Fruit fly (Drosophila melanogaster) whole organism, embryonic: ENCODE data around the gene Pits.

Experiments
- CG11456 ChIP-seq: fragments of 200-800 bp; sonication (Bioruptor generic); IDR thresholded peaks from 3 replicates; pipeline ENCODE4 v1.3.6; 2022; ENCODE audit warnings: missing biosample characterization, missing genetic modification characterization
- CG11504 ChIP-seq: fragments of 200-800 bp; sonication (Bioruptor generic); optimal IDR thresholded peaks from 3 replicates; lab custom pipeline; 2019; ENCODE audit warnings: missing biosample characterization, mild to moderate bottlenecking, missing genetic modification characterization, moderate library complexity
- CG11696 ChIP-seq: fragments of 200-800 bp; sonication (Bioruptor generic); IDR thresholded peaks from 2 replicates; pipeline ENCODE4 v1.3.6; 2022; ENCODE audit warnings: missing biosample characterization, missing genetic modification characterization
- CG13894 ChIP-seq: fragments of 200-800 bp; sonication (Bioruptor generic); optimal IDR thresholded peaks from 3 replicates; lab custom pipeline; 2018; ENCODE audit warnings: missing biosample characterization, mild to moderate bottlenecking, missing genetic modification characterization, moderate library complexity
- CG14014 ChIP-seq: fragments of 200-800 bp; sonication (Bioruptor generic); IDR thresholded peaks from 2 replicates; pipeline ENCODE4 v1.3.6; 2022; ENCODE audit warnings: missing biosample characterization, missing genetic modification characterization
- CG14860 ChIP-seq: fragments of 200-800 bp; sonication (Bioruptor generic); IDR thresholded peaks from 3 replicates; pipeline ENCODE4 v1.3.6; 2022; ENCODE audit warnings: missing biosample characterization, missing genetic modification characterization; ENCODE audit not compliant: partially characterized antibody
- CG15479 ChIP-seq: fragments of 200-800 bp; sonication (Bioruptor generic); optimal IDR thresholded peaks from 3 replicates; lab custom pipeline; 2019; ENCODE audit warnings: missing biosample characterization, mild to moderate bottlenecking, missing genetic modification characterization, moderate library complexity
- CG15514 ChIP-seq: fragments of 200-800 bp; sonication (Bioruptor generic); optimal IDR thresholded peaks from 3 replicates; lab custom pipeline; 2017; ENCODE audit warnings: missing biosample characterization, missing genetic modification characterization, mild to moderate bottlenecking, moderate library complexity, missing genetic modification reagents
- CG17385 ChIP-seq: fragments of 200-800 bp; sonication (Bioruptor generic); optimal IDR thresholded peaks from 3 replicates; lab custom pipeline; 2018; ENCODE audit warnings: missing biosample characterization, mild to moderate bottlenecking, missing genetic modification characterization
- CG1832 ChIP-seq: fragments of 200-800 bp; sonication (Bioruptor generic); optimal IDR thresholded peaks from 2 replicates; lab custom pipeline; 2017; ENCODE audit warnings: missing biosample characterization, mild to moderate bottlenecking, missing genetic modification characterization, inconsistent platforms
- CG18476 ChIP-seq: fragments of 200-800 bp; sonication (Bioruptor generic); optimal IDR thresholded peaks from 2 replicates; lab custom pipeline; 2016; ENCODE audit warnings: missing biosample characterization, mild to moderate bottlenecking, missing genetic modification characterization
- CG2712 ChIP-seq: fragments of 200-800 bp; optimal IDR thresholded peaks from 3 replicates; lab custom pipeline; 2019; ENCODE audit warnings: missing biosample characterization, mild to moderate bottlenecking, missing genetic modification characterization, moderate library complexity
- CG30403 ChIP-seq: fragments of 200-800 bp; sonication (Bioruptor generic); optimal IDR thresholded peaks from 3 replicates; lab custom pipeline; 2016; ENCODE audit warnings: missing biosample characterization, missing genetic modification characterization
- CG3847 ChIP-seq: fragments of 200-800 bp; sonication (Bioruptor generic); IDR thresholded peaks from 2 replicates; pipeline ENCODE4 v1.3.6; 2022; ENCODE audit warnings: missing biosample characterization, missing genetic modification characterization
- CG4617 ChIP-seq: fragments of 200-800 bp; sonication (Bioruptor generic); optimal IDR thresholded peaks from 3 replicates; lab custom pipeline; 2016; ENCODE audit warnings: missing biosample characterization, missing genetic modification characterization, borderline replicate concordance
- CG6791 ChIP-seq: fragments of 200-800 bp; sonication (Bioruptor generic); IDR thresholded peaks from 3 replicates; pipeline ENCODE4 v1.3.6; 2022; ENCODE audit warnings: missing biosample characterization, missing genetic modification characterization; ENCODE audit not compliant: partially characterized antibody
- CG8388 ChIP-seq: fragments of 200-800 bp; sonication (Bioruptor generic); optimal IDR thresholded peaks from 2 replicates; lab custom pipeline; 2019; ENCODE audit warnings: missing biosample characterization, mild to moderate bottlenecking, missing genetic modification characterization, moderate library complexity
- Deaf1 ChIP-seq: fragments of 200-800 bp; optimal IDR thresholded peaks from 3 replicates; lab custom pipeline; 2019; ENCODE audit warnings: missing biosample characterization, mild to moderate bottlenecking, missing genetic modification characterization, moderate library complexity
- Dip2 ChIP-seq: fragments of 200-800 bp; sonication (Bioruptor generic); IDR thresholded peaks from 2 replicates; pipeline ENCODE4 v1.3.6; 2022; ENCODE audit warnings: missing biosample characterization, missing genetic modification characterization
- Ets65A ChIP-seq: fragments of 200-800 bp; sonication (Bioruptor generic); peaks from one replicate; lab custom pipeline; 2016; ENCODE audit warnings: missing biosample characterization, missing genetic modification characterization
- Fer3 ChIP-seq: fragments of 200-800 bp; sonication (Bioruptor generic); optimal IDR thresholded peaks from 2 replicates; lab custom pipeline; 2018; ENCODE audit warnings: missing biosample characterization, mild to moderate bottlenecking, missing genetic modification characterization, moderate library complexity
- GATAe ChIP-seq: fragments of 200-800 bp; sonication (Bioruptor generic); conservative IDR thresholded peaks from 2 replicates; pipeline ENCODE4 v1.3.6; 2022; ENCODE audit warnings: missing biosample characterization, missing genetic modification characterization
- H15 ChIP-seq: fragments of 200-800 bp; sonication (Bioruptor generic); IDR thresholded peaks from 3 replicates; pipeline ENCODE4 v1.3.6; 2022; ENCODE audit warnings: missing biosample characterization, missing genetic modification characterization
- Hr39 ChIP-seq: fragments of >200 bp; optimal IDR thresholded peaks from 2 replicates; lab custom pipeline; 2017
- Med ChIP-seq: fragments of 200-800 bp; sonication (Bioruptor generic); peaks from one replicate; lab custom pipeline; 2016; ENCODE audit warnings: missing biosample characterization, missing genetic modification characterization, mild to moderate bottlenecking, inconsistent platforms, moderate library complexity
- Meics ChIP-seq: fragments of 200-800 bp; sonication (Bioruptor generic); optimal IDR thresholded peaks from 2 replicates; lab custom pipeline; 2017; ENCODE audit warnings: missing biosample characterization, mild to moderate bottlenecking, missing genetic modification characterization
- YL-1 ChIP-seq: fragments of 200-800 bp; sonication (Bioruptor generic); optimal IDR thresholded peaks from 3 replicates; lab custom pipeline; 2017; ENCODE audit warnings: missing biosample characterization, mild to moderate bottlenecking, missing genetic modification characterization
- cg ChIP-seq: fragments of 200-800 bp; sonication (Bioruptor generic); optimal IDR thresholded peaks from 3 replicates; lab custom pipeline; 2019; ENCODE audit warnings: missing biosample characterization, mild to moderate bottlenecking, missing genetic modification characterization, moderate library complexity
- dimm ChIP-seq: fragments of 200-800 bp; sonication (Bioruptor generic); IDR thresholded peaks from 2 replicates; pipeline ENCODE4 v1.3.6; 2022; ENCODE audit warnings: missing biosample characterization, missing genetic modification characterization
- ems ChIP-seq: fragments of 200-800 bp; sonication (Bioruptor generic); optimal IDR thresholded peaks from 3 replicates; lab custom pipeline; 2016; ENCODE audit warnings: missing biosample characterization, missing genetic modification characterization
- klu ChIP-seq: fragments of 200-800 bp; sonication (Bioruptor generic); IDR thresholded peaks from 2 replicates; pipeline ENCODE4 v1.3.6; 2022; ENCODE audit warnings: missing biosample characterization, missing genetic modification characterization
- kni ChIP-seq: fragments of 200-800 bp; sonication (Bioruptor generic); optimal IDR thresholded peaks from 3 replicates; lab custom pipeline; 2017; ENCODE audit warnings: mild to moderate bottlenecking, missing biosample characterization, missing genetic modification reagents, missing genetic modification characterization
- lab ChIP-seq: fragments of 200-800 bp; sonication (Bioruptor generic); optimal IDR thresholded peaks from 3 replicates; lab custom pipeline; 2017; ENCODE audit warnings: missing biosample characterization, missing genetic modification characterization, mild to moderate bottlenecking, moderate library complexity, missing genetic modification reagents
- lilli ChIP-seq: fragments of 200-800 bp; sonication (Bioruptor generic); optimal IDR thresholded peaks from 3 replicates; lab custom pipeline; 2016; ENCODE audit warnings: missing biosample characterization, missing genetic modification characterization
- nerfin-1 ChIP-seq: fragments of 200-800 bp; sonication (Bioruptor generic); optimal IDR thresholded peaks from 3 replicates; lab custom pipeline; 2019; ENCODE audit warnings: missing biosample characterization, mild to moderate bottlenecking, missing genetic modification characterization, moderate library complexity
- onecut ChIP-seq: fragments of 200-800 bp; sonication (Bioruptor generic); IDR thresholded peaks from 2 replicates; pipeline ENCODE4 v1.3.6; 2022; ENCODE audit warnings: missing biosample characterization, missing genetic modification characterization
- pan ChIP-seq, 4 experiments: fragments of >200 bp in 3 of 4; fragments of 200-800 bp in 1 of 4; sonication (Bioruptor generic) in 1 of 4; optimal IDR thresholded peaks in 3 of 4; IDR thresholded peaks in 1 of 4; 2 replicates each; pipeline versions ENCODE4 v1.3.6 to Lab custom; 2017 to 2022; ENCODE audit warnings: missing biosample characterization in 2 of 4, missing genetic modification characterization in 2 of 4, mixed read lengths in 1 of 4
- peb ChIP-seq: fragments of 200-800 bp; sonication (Bioruptor generic); IDR thresholded peaks from 2 replicates; pipeline ENCODE4 v1.3.6; 2022; ENCODE audit warnings: missing biosample characterization, missing genetic modification characterization
- run ChIP-seq: fragments of 200-800 bp; sonication (Bioruptor generic); optimal IDR thresholded peaks from 3 replicates; lab custom pipeline; 2018; ENCODE audit warnings: missing biosample characterization, mild to moderate bottlenecking, missing genetic modification characterization
- sens ChIP-seq: fragments of 200-800 bp; sonication (Bioruptor generic); peaks from one replicate; lab custom pipeline; 2016; ENCODE audit warnings: missing biosample characterization, missing genetic modification characterization
- sens-2 ChIP-seq: fragments of 200-800 bp; sonication (Bioruptor generic); IDR thresholded peaks from 2 replicates; pipeline ENCODE4 v1.3.6; 2022; ENCODE audit warnings: missing biosample characterization, missing genetic modification characterization
- so ChIP-seq: fragments of 200-800 bp; sonication (Bioruptor generic); IDR thresholded peaks from 3 replicates; pipeline ENCODE4 v1.3.6; 2022; ENCODE audit warnings: missing biosample characterization, missing genetic modification characterization
- sqz ChIP-seq: fragments of 200-800 bp; sonication (Bioruptor generic); optimal IDR thresholded peaks from 3 replicates; lab custom pipeline; 2018; ENCODE audit warnings: missing biosample characterization, mild to moderate bottlenecking, missing genetic modification characterization

The Pits gene

dm6 chrX:12583870-12584390 is 937 bp upstream of the Pits start (continued):
- TF ChIP-seq H15 (0 out of 3 replicates have a peak, but pooled peaks have one; percentile 8), CG2712 (tag; lab: Kevin White, UChicago) (peak; percentile 2), CG11696 (peak; percentile 61; the same call in 1 of the 2 replicates), Fer3 (tag; lab: Kevin White, UChicago) (peak; percentile 7), Deaf1 (tag; lab: Kevin White, UChicago) (peak; percentile 85), YL-1 (GFP tag; lab: Kevin White, UChicago) (no peak), cg (GFP tag; lab: Kevin White, UChicago) (peak; percentile 1), CG11504 (tag; lab: Kevin White, UChicago) (peak; percentile 21), klu (GFP tag; lab: Robert Waterston, UW) (no peak), CG3847 (GFP tag; lab: Robert Waterston, UW) (no peak), lab (peak; percentile 49), Med (GFP tag; lab: Kevin White, UChicago) (peak; percentile 67), onecut (GFP tag; lab: Robert Waterston, UW) (peak; percentile 96), CG8388 (GFP tag; lab: Kevin White, UChicago) (peak; percentile 47), CG14014 (peak; percentile 35; the same call in 1 of the 2 replicates), CG15479 (no peak), CG18476 (GFP tag; lab: Kevin White, UChicago) (peak; percentile 3), CG13894 (tag; lab: Kevin White, UChicago) (peak; percentile 25)

- TF ChIP-seq CG11456, result no peak
- peak; percentile 96 for TF ChIP-seq sqz (GFP tag; lab: Kevin White, UChicago)
- peak; percentile 89 for TF ChIP-seq Hr39 (lab: Kevin White, UChicago)
- TF ChIP-seq onecut (GFP tag; lab: Robert Waterston, UW), result peak; percentile 90
- TF ChIP-seq CG17385, result peak; percentile 98
- TF ChIP-seq CG30403 (GFP tag; lab: Kevin White, UChicago), result no peak
- peak; percentile 78 for TF ChIP-seq kni (GFP tag; lab: Kevin White, UChicago)
- TF ChIP-seq pan (optimal IDR thresholded peaks at IDR 0.05; lab: Kevin White, UChicago), result no peak
- no peak for TF ChIP-seq pan (GFP tag; optimal IDR thresholded peaks at IDR 0.05 in 1 of 2, IDR thresholded peaks at IDR 0.05 in 1 of 2)
- no peak for TF ChIP-seq run (tag; lab: Kevin White, UChicago)
Observed at dm6 chrX:12582661-12582983, 371 bp downstream of the Pits start.

dm6 chrX:12581894-12582293 is 1.1 kb downstream of the Pits start:
- TF ChIP-seq sens-2 (GFP tag; lab: Robert Waterston, UW) (no peak), so (GFP tag; lab: Robert Waterston, UW) (0 out of 3 replicates have a peak, but pooled peaks have one; percentile 16)

DNA sequence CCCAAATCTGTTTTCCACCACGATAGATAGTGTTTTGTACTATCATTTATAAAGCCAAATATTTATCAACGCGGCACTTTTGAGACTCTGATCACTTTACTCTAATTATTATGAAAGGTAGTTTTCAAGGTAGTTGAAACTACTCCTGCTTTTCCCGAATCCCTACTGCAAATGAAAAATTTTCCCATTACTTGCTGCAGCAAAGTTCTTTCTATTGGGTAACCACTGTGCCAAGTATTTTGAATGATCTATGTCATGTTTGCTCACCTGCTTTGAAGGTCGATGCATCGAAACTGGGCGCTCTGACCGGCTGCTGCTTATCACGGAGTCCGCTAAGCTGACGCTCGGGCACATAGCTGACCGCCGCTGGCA is 1.7 kb downstream of the Pits start:
- TF ChIP-seq sens (GFP tag; lab: Kevin White, UChicago) (peak; percentile 53), Dip2 (no peak), Ets65A (GFP tag; lab: Kevin White, UChicago) (peak; percentile 85)
- TF ChIP-seq, all 482 proteins: peak for 2

dm6 chrX:12580498-12581304 is 2.3 kb downstream of the Pits start:
- TF ChIP-seq CG4617 (GFP tag; lab: Kevin White, UChicago) (no peak), CG17385 (peak; percentile 80), CG6791 (GFP tag; lab: Robert Waterston, UW) (no peak), lilli (no peak), GATAe (GFP tag; lab: Robert Waterston, UW) (peak; percentile 95), nerfin-1 (tag; lab: Kevin White, UChicago) (peak; percentile 43), CG15514 (GFP tag; lab: Kevin White, UChicago) (peak; percentile 1), CG1832 (GFP tag; lab: Kevin White, UChicago) (peak; percentile 68), ems (GFP tag; lab: Kevin White, UChicago) (no peak), Meics (GFP tag; lab: Kevin White, UChicago) (peak; percentile 35), peb (GFP tag; lab: Robert Waterston, UW) (no peak), dimm (GFP tag; lab: Robert Waterston, UW) (no peak), CG14860 (GFP tag; lab: Robert Waterston, UW) (no peak)
